Fruit fly (Drosophila melanogaster) whole organism, adult: ENCODE results near the gene CG12983.

ENCODE experiments used
- CG12768 ChIP-seq: fragments of 200-800 bp; sonication (Bioruptor generic); optimal IDR thresholded peaks from 2 replicates; lab custom pipeline; 2017; ENCODE audit warnings: missing biosample characterization, missing genetic modification characterization, mild to moderate bottlenecking, moderate library complexity, missing genetic modification reagents
- CG33017 ChIP-seq: fragments of 200-800 bp; sonication (Bioruptor generic); optimal IDR thresholded peaks from 2 replicates; lab custom pipeline; 2018; ENCODE audit warnings: missing biosample characterization, mild to moderate bottlenecking, missing genetic modification characterization, moderate library complexity
- Mnt ChIP-seq: fragments of 200-800 bp; sonication (Bioruptor generic); optimal IDR thresholded peaks from 2 replicates; lab custom pipeline; 2016; ENCODE audit warnings: missing biosample characterization, mild to moderate bottlenecking, missing genetic modification characterization
- kay ChIP-seq: fragments of 200-800 bp; sonication (Bioruptor generic); peaks from one replicate; lab custom pipeline; 2016; ENCODE audit warnings: missing biosample characterization, missing genetic modification characterization, borderline replicate concordance
- tj ChIP-seq: fragments of 200-800 bp; sonication (Bioruptor generic); optimal IDR thresholded peaks from 3 replicates; lab custom pipeline; 2017; ENCODE audit warnings: missing biosample characterization, mild to moderate bottlenecking, missing genetic modification characterization, moderate library complexity

DNA sequence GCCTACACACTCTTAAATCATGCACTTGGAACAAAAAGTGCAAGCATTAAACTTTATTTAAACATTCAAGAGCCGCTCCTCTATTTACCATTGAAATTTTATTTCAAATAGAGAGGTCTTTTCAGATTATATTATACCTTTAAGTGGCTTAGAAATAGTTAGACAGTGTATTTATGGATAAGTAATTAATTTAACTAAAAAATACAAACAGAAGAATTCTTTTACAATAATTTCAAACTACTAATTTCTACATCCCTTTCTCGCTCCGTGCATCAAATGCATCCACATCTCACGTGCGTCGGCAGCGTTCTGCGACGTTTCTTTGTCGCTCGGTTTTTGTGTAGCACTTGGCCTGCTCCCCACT is 16.4 kb downstream of the CG12983 start:
- peak; percentile 52 for TF ChIP-seq kay
- peak; percentile 28 for TF ChIP-seq Mnt (GFP tag; lab: Kevin White, UChicago)
- peak; percentile 58 for TF ChIP-seq CG33017 (tag; lab: Kevin White, UChicago)
- TF ChIP-seq CG12768, result peak; percentile 36
- TF ChIP-seq tj (GFP tag; lab: Kevin White, UChicago), result no peak
